Fruit fly (Drosophila melanogaster) whole organism, wandering third instar larva: Measurements from ENCODE around the gene CG10333.
A peak's percentile ranks its signal among the peaks of the same experiment; 100 is the strongest.

ENCODE experiments used
- Abd-B ChIP-seq: fragments of >200 bp; optimal IDR thresholded peaks from 2 replicates; lab custom pipeline; 2017; ENCODE audit warnings: missing biosample characterization, missing genetic modification characterization
- CG32264 ChIP-seq: fragments of 200-800 bp; sonication (Bioruptor generic); optimal IDR thresholded peaks from 2 replicates; lab custom pipeline; 2016; ENCODE audit warnings: missing biosample characterization, missing genetic modification characterization
- CG9705 ChIP-seq: fragments of 200-800 bp; sonication (Bioruptor generic); optimal IDR thresholded peaks from 2 replicates; lab custom pipeline; 2018; ENCODE audit warnings: missing biosample characterization, mild to moderate bottlenecking, missing genetic modification characterization
- CrebA ChIP-seq: fragments of 200-800 bp; sonication (Bioruptor generic); optimal IDR thresholded peaks from 2 replicates; lab custom pipeline; 2016; ENCODE audit warnings: missing biosample characterization, mild to moderate bottlenecking, missing genetic modification characterization, borderline replicate concordance
- Dfd ChIP-seq: fragments of >200 bp; optimal IDR thresholded peaks from 2 replicates; lab custom pipeline; 2017; ENCODE audit warnings: missing biosample characterization, missing genetic modification characterization
- Dif ChIP-seq: fragments of 200-275, 200-300 bp; sonication (Bioruptor generic); optimal IDR thresholded peaks from 2 replicates; lab custom pipeline; 2018; ENCODE audit warnings: missing biosample characterization, missing genetic modification characterization; ENCODE audit not compliant: partially characterized antibody
- GATAd ChIP-seq: sonication (Bioruptor generic); optimal IDR thresholded peaks from 2 replicates; lab custom pipeline; 2016; ENCODE audit warnings: missing biosample characterization, missing genetic modification characterization
- HLH106 ChIP-seq: fragments of 200-800 bp; optimal IDR thresholded peaks from 3 replicates; lab custom pipeline; 2019; ENCODE audit warnings: missing biosample characterization, mild to moderate bottlenecking, missing genetic modification characterization, moderate library complexity
- Hnf4 ChIP-seq: fragments of 200-800 bp; sonication (Bioruptor generic); optimal IDR thresholded peaks from 2 replicates; lab custom pipeline; 2016; ENCODE audit warnings: missing biosample characterization, mild to moderate bottlenecking, missing genetic modification characterization
- Hr78 ChIP-seq: fragments of >200 bp; optimal IDR thresholded peaks from 2 replicates; lab custom pipeline; 2017; ENCODE audit warnings: missing biosample characterization, missing genetic modification characterization
- Hr83 ChIP-seq: fragments of 200-300 bp; sonication (Bioruptor generic); optimal IDR thresholded peaks from 2 replicates; lab custom pipeline; 2016; ENCODE audit warnings: missing biosample characterization, mild to moderate bottlenecking, missing genetic modification characterization, moderate library complexity; ENCODE audit not compliant: poor library complexity, severe bottlenecking
- Jra ChIP-seq: sonication (Bioruptor generic); optimal IDR thresholded peaks from 2 replicates; lab custom pipeline; 2016; ENCODE audit warnings: missing biosample characterization, missing genetic modification characterization
- Mio ChIP-seq: sonication (Bioruptor generic); optimal IDR thresholded peaks from 2 replicates; lab custom pipeline; 2016; ENCODE audit warnings: missing biosample characterization, missing genetic modification characterization
- Myc ChIP-seq: fragments of >200 bp; optimal IDR thresholded peaks from 2 replicates; lab custom pipeline; 2017
- N ChIP-seq: fragments of >200 bp; optimal IDR thresholded peaks from 2 replicates; lab custom pipeline; 2018; ENCODE audit warnings: missing biosample characterization, missing external identifiers, missing genetic modification characterization
- OdsH ChIP-seq: fragments of 200-800 bp; sonication (Bioruptor generic); optimal IDR thresholded peaks from 2 replicates; lab custom pipeline; 2016; ENCODE audit warnings: missing biosample characterization, mild to moderate bottlenecking, missing genetic modification characterization
- Rel ChIP-seq, 2 experiments: fragments of 200-800 bp; sonication (Bioruptor generic) in 1 of 2; optimal IDR thresholded peaks; 2 replicates in 1 of 2; 3 replicates in 1 of 2; lab custom pipeline; 2016 to 2019; ENCODE audit warnings: mild to moderate bottlenecking in 2 of 2, missing biosample characterization in 2 of 2, missing genetic modification characterization in 2 of 2, moderate library complexity in 1 of 2
- Sp1 ChIP-seq: fragments of 200-800 bp; sonication (Bioruptor generic); optimal IDR thresholded peaks from 3 replicates; lab custom pipeline; 2019; ENCODE audit warnings: missing biosample characterization, mild to moderate bottlenecking, missing genetic modification characterization, moderate library complexity
- Vsx2 ChIP-seq: fragments of 200-300, 225-300 bp; sonication (Bioruptor generic); optimal IDR thresholded peaks from 2 replicates; lab custom pipeline; 2018; ENCODE audit warnings: missing biosample characterization, missing genetic modification characterization; ENCODE audit not compliant: partially characterized antibody
- br ChIP-seq: fragments of 200-800 bp; sonication (Bioruptor generic); optimal IDR thresholded peaks from 2 replicates; lab custom pipeline; 2016; ENCODE audit warnings: missing biosample characterization, missing genetic modification characterization
- brk ChIP-seq: fragments of 200-800 bp; sonication (Bioruptor generic); optimal IDR thresholded peaks from 2 replicates; lab custom pipeline; 2016; ENCODE audit warnings: missing biosample characterization, mild to moderate bottlenecking, missing genetic modification characterization
- dl ChIP-seq, 2 experiments: fragments of 175-275, 200-275 bp in 1 of 2; fragments of 200-275 bp in 1 of 2; sonication (Bioruptor generic); optimal IDR thresholded peaks; lab custom pipeline; 2018; ENCODE audit warnings: mild to moderate bottlenecking in 2 of 2, missing biosample characterization in 2 of 2, missing genetic modification characterization in 2 of 2, moderate library complexity in 2 of 2; ENCODE audit not compliant: partially characterized antibody in 2 of 2, insufficient read depth in 1 of 2
- dmrt93B ChIP-seq: fragments of 200-800 bp; sonication (Bioruptor generic); optimal IDR thresholded peaks from 2 replicates; lab custom pipeline; 2018; ENCODE audit warnings: missing biosample characterization, mild to moderate bottlenecking, missing genetic modification characterization
- dsf ChIP-seq: sonication (Bioruptor generic); optimal IDR thresholded peaks from 2 replicates; lab custom pipeline; 2016; ENCODE audit warnings: missing biosample characterization, missing genetic modification characterization, borderline replicate concordance
- ey ChIP-seq: fragments of 200-800 bp; sonication (Bioruptor generic); optimal IDR thresholded peaks from 2 replicates; lab custom pipeline; 2016; ENCODE audit warnings: missing biosample characterization, missing genetic modification characterization
- foxo ChIP-seq, 2 experiments: fragments of 200-800 bp; sonication (Bioruptor generic); optimal IDR thresholded peaks; 2 replicates in 1 of 2; 3 replicates in 1 of 2; lab custom pipeline; 2016 to 2017; ENCODE audit warnings: missing biosample characterization in 2 of 2, missing genetic modification characterization in 2 of 2
- fru ChIP-seq: fragments of 200-800 bp; sonication (Bioruptor generic); optimal IDR thresholded peaks from 3 replicates; lab custom pipeline; 2016; ENCODE audit warnings: missing biosample characterization, mild to moderate bottlenecking, missing genetic modification characterization
- h ChIP-seq: fragments of 200-800 bp; sonication (Bioruptor generic); optimal IDR thresholded peaks from 3 replicates; lab custom pipeline; 2016; ENCODE audit warnings: missing biosample characterization, mild to moderate bottlenecking, missing genetic modification characterization
- jim ChIP-seq: fragments of 175-275, 200-325 bp; sonication (Bioruptor generic); optimal IDR thresholded peaks from 2 replicates; lab custom pipeline; 2016; ENCODE audit warnings: missing biosample characterization, mild to moderate bottlenecking, missing genetic modification characterization
- lola ChIP-seq: fragments of >200 bp; optimal IDR thresholded peaks from 2 replicates; lab custom pipeline; 2017; ENCODE audit warnings: missing biosample characterization, missing genetic modification characterization
- pan ChIP-seq: fragments of >200 bp; optimal IDR thresholded peaks from 2 replicates; lab custom pipeline; 2017
- psq ChIP-seq: fragments of 200-800 bp; sonication (Bioruptor generic); optimal IDR thresholded peaks from 3 replicates; lab custom pipeline; 2017; ENCODE audit warnings: missing biosample characterization, mild to moderate bottlenecking, missing genetic modification characterization, moderate library complexity
- rgr ChIP-seq: fragments of 200-800 bp; sonication (Bioruptor generic); optimal IDR thresholded peaks from 3 replicates; lab custom pipeline; 2016; ENCODE audit warnings: missing biosample characterization, mild to moderate bottlenecking, missing genetic modification characterization
- sage ChIP-seq: fragments of 200-800 bp; sonication (Bioruptor generic); optimal IDR thresholded peaks from 2 replicates; lab custom pipeline; 2016; ENCODE audit warnings: missing biosample characterization, mild to moderate bottlenecking, missing genetic modification characterization
- sv ChIP-seq: fragments of 200-800 bp; sonication (Bioruptor generic); optimal IDR thresholded peaks from 3 replicates; lab custom pipeline; 2016; ENCODE audit warnings: missing biosample characterization, missing genetic modification characterization
- tai ChIP-seq: sonication (Bioruptor generic); optimal IDR thresholded peaks from 2 replicates; lab custom pipeline; 2016; ENCODE audit warnings: missing biosample characterization, missing genetic modification characterization
- usp ChIP-seq: fragments of >200 bp; optimal IDR thresholded peaks from 2 replicates; lab custom pipeline; 2017; ENCODE audit warnings: missing biosample characterization, missing genetic modification characterization
- woc ChIP-seq: sonication (Bioruptor generic); optimal IDR thresholded peaks from 2 replicates; lab custom pipeline; 2016; ENCODE audit warnings: missing biosample characterization, mild to moderate bottlenecking, missing genetic modification characterization

Gene CG10333

dm6 chr2L:18562573-18562972 lies 44.1 kb upstream of the CG10333 start:
- peak; percentile 74 for TF ChIP-seq lola (GFP tag; lab: Kevin White, UChicago)
- no peak for TF ChIP-seq N (GFP tag; lab: Kevin White, UChicago)

dm6 chr2L:18563020-18563546 lies 43.5 kb upstream of the CG10333 start:
- TF ChIP-seq foxo (GFP tag; optimal IDR thresholded peaks at IDR 0.05; lab: Kevin White, UChicago), result peak in 1 of 2 experiments; percentile 70
- peak; percentile 15 for TF ChIP-seq br (GFP tag; lab: Kevin White, UChicago)
- TF ChIP-seq woc (GFP tag; lab: Kevin White, UChicago), result no peak
- TF ChIP-seq dl (GFP tag; optimal IDR thresholded peaks at IDR 0.05; lab: Kevin White, UChicago; ENCODE audit: insufficient read depth in 1 of 2, partially characterized antibody in 2 of 2), result no peak
- TF ChIP-seq Myc, result no peak
- no peak for TF ChIP-seq Dif
- no peak for TF ChIP-seq N (GFP tag; lab: Kevin White, UChicago)
- no peak for TF ChIP-seq sv (GFP tag; lab: Kevin White, UChicago)
- no peak for TF ChIP-seq ey (GFP tag; lab: Kevin White, UChicago)
- no peak for TF ChIP-seq CG32264 (GFP tag; lab: Kevin White, UChicago)
- peak; percentile 78 for TF ChIP-seq h (GFP tag; lab: Kevin White, UChicago)
- TF ChIP-seq HLH106, result no peak
- peak; percentile 44 for TF ChIP-seq CrebA (GFP tag; lab: Kevin White, UChicago)
- TF ChIP-seq Rel (GFP tag; optimal IDR thresholded peaks at IDR 0.05; lab: Kevin White, UChicago), result peak; percentile 41
- TF ChIP-seq Rel (tag; optimal IDR thresholded peaks at IDR 0.05; lab: Kevin White, UChicago), result peak; percentile 27
- no peak for TF ChIP-seq dsf (GFP tag; lab: Kevin White, UChicago)
- TF ChIP-seq pan (lab: Kevin White, UChicago), result no peak
- TF ChIP-seq CG9705 (GFP tag; lab: Kevin White, UChicago), result no peak
- TF ChIP-seq OdsH (GFP tag; lab: Kevin White, UChicago), result peak; percentile 39
- no peak for TF ChIP-seq usp (GFP tag; lab: Kevin White, UChicago)
- no peak for TF ChIP-seq Abd-B
- TF ChIP-seq dmrt93B (GFP tag; lab: Kevin White, UChicago), result no peak
- no peak for TF ChIP-seq tai (GFP tag; lab: Kevin White, UChicago)
- no peak for TF ChIP-seq lola (GFP tag; lab: Kevin White, UChicago)
- TF ChIP-seq rgr (GFP tag; lab: Kevin White, UChicago), result peak; percentile 30
- TF ChIP-seq Hr78, result no peak
- TF ChIP-seq Hnf4 (GFP tag; lab: Kevin White, UChicago), result peak; percentile 45
- peak; percentile 94 for TF ChIP-seq psq
- TF ChIP-seq Mio, result no peak
- TF ChIP-seq Vsx2 (GFP tag; lab: Kevin White, UChicago), result no peak
- TF ChIP-seq sage (GFP tag; lab: Kevin White, UChicago), result peak; percentile 30
- peak; percentile 74 for TF ChIP-seq Hr83 (GFP tag; lab: Kevin White, UChicago)
- no peak for TF ChIP-seq jim
- no peak for TF ChIP-seq Jra (GFP tag; lab: Kevin White, UChicago)
- TF ChIP-seq GATAd (GFP tag; lab: Kevin White, UChicago), result no peak
- TF ChIP-seq brk (GFP tag; lab: Kevin White, UChicago), result peak; percentile 1
- peak; percentile 56 for TF ChIP-seq Sp1 (GFP tag; lab: Kevin White, UChicago)
- no peak for TF ChIP-seq Dfd (GFP tag; lab: Kevin White, UChicago)
- no peak for TF ChIP-seq fru (GFP tag; lab: Kevin White, UChicago)

dm6 chr2L:18563991-18564390 lies 42.6 kb upstream of the CG10333 start:
- TF ChIP-seq brk (GFP tag; lab: Kevin White, UChicago), result peak; percentile 0
- TF ChIP-seq sage (GFP tag; lab: Kevin White, UChicago), result peak; percentile 35
- TF ChIP-seq foxo (GFP tag; optimal IDR thresholded peaks at IDR 0.05; lab: Kevin White, UChicago), result peak in 1 of 2 experiments; percentile 27
- no peak for TF ChIP-seq CG9705 (GFP tag; lab: Kevin White, UChicago)
